Fruit fly (Drosophila melanogaster) whole organism, embryonic: Measurements from ENCODE around the gene CG14085.

ENCODE experiments used
- Atf6 ChIP-seq: fragments of 200-800 bp; sonication (Bioruptor generic); IDR thresholded peaks from 2 replicates; pipeline ENCODE4 v1.3.6; 2022; ENCODE audit warnings: missing biosample characterization, missing genetic modification characterization
- CG1024 ChIP-seq: fragments of 200-800 bp; sonication (Bioruptor generic); IDR thresholded peaks from 2 replicates; pipeline ENCODE4 v1.3.6; 2022; ENCODE audit warnings: missing biosample characterization, missing genetic modification characterization
- CG10462 ChIP-seq: fragments of 200-800 bp; sonication (Bioruptor generic); optimal IDR thresholded peaks from 2 replicates; lab custom pipeline; 2016; ENCODE audit warnings: missing biosample characterization, missing genetic modification characterization
- CG11093 ChIP-seq: fragments of 200-800 bp; sonication (Bioruptor generic); IDR thresholded peaks from 3 replicates; pipeline ENCODE4 v1.3.6; 2022; ENCODE audit warnings: missing biosample characterization, missing genetic modification characterization
- CG11723 ChIP-seq: fragments of 200-800 bp; sonication (Bioruptor generic); optimal IDR thresholded peaks from 2 replicates; lab custom pipeline; 2017; ENCODE audit warnings: missing biosample characterization, mild to moderate bottlenecking, missing genetic modification characterization
- CG13775 ChIP-seq: fragments of 200-800 bp; sonication (Bioruptor generic); optimal IDR thresholded peaks from 3 replicates; lab custom pipeline; 2017; ENCODE audit warnings: missing biosample characterization, mild to moderate bottlenecking, missing genetic modification characterization
- CG14050 ChIP-seq: fragments of 200-800 bp; sonication (Bioruptor generic); IDR thresholded peaks from 3 replicates; pipeline ENCODE4 v1.3.6; 2022; ENCODE audit warnings: missing biosample characterization, missing genetic modification characterization
- CG1603 ChIP-seq: fragments of 200-800 bp; sonication (Bioruptor generic); optimal IDR thresholded peaks from 2 replicates; lab custom pipeline; 2019; ENCODE audit warnings: missing biosample characterization, mild to moderate bottlenecking, missing genetic modification characterization, moderate library complexity
- CG1647 ChIP-seq: fragments of 200-800 bp; sonication (Bioruptor generic); optimal IDR thresholded peaks from 3 replicates; lab custom pipeline; 2016; ENCODE audit warnings: missing biosample characterization, missing genetic modification characterization
- CG1832 ChIP-seq: fragments of 200-800 bp; sonication (Bioruptor generic); optimal IDR thresholded peaks from 2 replicates; lab custom pipeline; 2017; ENCODE audit warnings: missing biosample characterization, mild to moderate bottlenecking, missing genetic modification characterization, inconsistent platforms
- CG18619 ChIP-seq: fragments of 200-800 bp; sonication (Bioruptor generic); optimal IDR thresholded peaks from 3 replicates; lab custom pipeline; 2017; ENCODE audit warnings: missing biosample characterization, mild to moderate bottlenecking, missing genetic modification characterization
- CG2120 ChIP-seq: fragments of 200-800 bp; sonication (Bioruptor generic); optimal IDR thresholded peaks from 3 replicates; lab custom pipeline; 2016; ENCODE audit warnings: missing biosample characterization, missing genetic modification characterization
- CG30403 ChIP-seq: fragments of 200-800 bp; sonication (Bioruptor generic); optimal IDR thresholded peaks from 3 replicates; lab custom pipeline; 2016; ENCODE audit warnings: missing biosample characterization, missing genetic modification characterization
- CG30431 ChIP-seq: fragments of 200-800 bp; sonication (Bioruptor generic); optimal IDR thresholded peaks from 2 replicates; lab custom pipeline; 2017; ENCODE audit warnings: missing biosample characterization, missing genetic modification characterization
- CG31224 ChIP-seq: fragments of 200-800 bp; sonication (Bioruptor generic); IDR thresholded peaks from 2 replicates; pipeline ENCODE4 v1.3.6; 2022; ENCODE audit warnings: missing biosample characterization, missing genetic modification characterization
- CG31441 ChIP-seq: fragments of 200-800 bp; sonication (Bioruptor generic); IDR thresholded peaks from 2 replicates; pipeline ENCODE4 v1.3.6; 2022; ENCODE audit warnings: missing biosample characterization, missing genetic modification characterization
- CG33557 ChIP-seq: fragments of 200-800 bp; sonication (Bioruptor generic); optimal IDR thresholded peaks from 2 replicates; lab custom pipeline; 2019; ENCODE audit warnings: missing biosample characterization, mild to moderate bottlenecking, missing genetic modification characterization, moderate library complexity
- CG4730 ChIP-seq: fragments of 200-800 bp; sonication (Bioruptor generic); IDR thresholded peaks from 2 replicates; pipeline ENCODE4 v1.3.6; 2022; ENCODE audit warnings: missing biosample characterization, missing genetic modification characterization
- CG4820 ChIP-seq: fragments of 200-800 bp; sonication (Bioruptor generic); optimal IDR thresholded peaks from 3 replicates; lab custom pipeline; 2016; ENCODE audit warnings: missing biosample characterization, missing genetic modification characterization
- CG4854 ChIP-seq: fragments of 200-800 bp; sonication (Bioruptor generic); optimal IDR thresholded peaks from 2 replicates; lab custom pipeline; 2016; ENCODE audit warnings: missing biosample characterization, missing genetic modification characterization, inconsistent platforms
- CG6813 ChIP-seq: fragments of 200-800 bp; sonication (Bioruptor generic); optimal IDR thresholded peaks from 2 replicates; lab custom pipeline; 2017; ENCODE audit warnings: missing biosample characterization, missing genetic modification characterization, mild to moderate bottlenecking, moderate library complexity, missing genetic modification reagents
- CG8388 ChIP-seq: fragments of 200-800 bp; sonication (Bioruptor generic); optimal IDR thresholded peaks from 2 replicates; lab custom pipeline; 2019; ENCODE audit warnings: missing biosample characterization, mild to moderate bottlenecking, missing genetic modification characterization, moderate library complexity
- CG8478 ChIP-seq: fragments of >200 bp; optimal IDR thresholded peaks from 2 replicates; lab custom pipeline; 2018
- Camta ChIP-seq: fragments of 200-800 bp; sonication (Bioruptor generic); optimal IDR thresholded peaks from 2 replicates; lab custom pipeline; 2016; ENCODE audit warnings: missing biosample characterization, missing genetic modification characterization
- CoRest ChIP-seq: fragments of 200-800 bp; sonication (Bioruptor generic); optimal IDR thresholded peaks from 3 replicates; lab custom pipeline; 2018; ENCODE audit warnings: missing biosample characterization, mild to moderate bottlenecking, missing genetic modification characterization, moderate library complexity
- Dp ChIP-seq: fragments of 200-800 bp; sonication (Bioruptor generic); optimal IDR thresholded peaks from 2 replicates; lab custom pipeline; 2018; ENCODE audit warnings: missing biosample characterization, mild to moderate bottlenecking, missing genetic modification characterization, moderate library complexity
- Fer1 ChIP-seq: fragments of 200-800 bp; sonication (Bioruptor generic); optimal IDR thresholded peaks from 2 replicates; lab custom pipeline; 2017; ENCODE audit warnings: missing biosample characterization, mild to moderate bottlenecking, missing genetic modification characterization
- HHEX ChIP-seq: fragments of 200-800 bp; sonication (Bioruptor generic); optimal IDR thresholded peaks from 3 replicates; lab custom pipeline; 2017; ENCODE audit warnings: missing biosample characterization, mild to moderate bottlenecking, missing genetic modification characterization, missing genetic modification reagents
- MBD-R2 ChIP-seq: fragments of 200-800 bp; sonication (Bioruptor generic); IDR thresholded peaks from 2 replicates; pipeline ENCODE4 v1.3.6; 2022; ENCODE audit warnings: missing biosample characterization, missing genetic modification characterization
- Nf-YB ChIP-seq: fragments of 200-800 bp; sonication (Bioruptor generic); optimal IDR thresholded peaks from 3 replicates; lab custom pipeline; 2019; ENCODE audit warnings: missing biosample characterization, mild to moderate bottlenecking, missing genetic modification characterization, moderate library complexity
- TFAM ChIP-seq: fragments of 200-800 bp; sonication (Bioruptor generic); optimal IDR thresholded peaks from 2 replicates; lab custom pipeline; 2017; ENCODE audit warnings: missing biosample characterization, missing genetic modification characterization, inconsistent platforms
- Tbp ChIP-seq: fragments of >200 bp; optimal IDR thresholded peaks from 2 replicates; lab custom pipeline; 2018; ENCODE audit warnings: missing biosample characterization, missing genetic modification characterization
- abd-A ChIP-seq: fragments of 200-800 bp; sonication (Bioruptor generic); optimal IDR thresholded peaks from 3 replicates; lab custom pipeline; 2019; ENCODE audit warnings: missing biosample characterization, mild to moderate bottlenecking, missing genetic modification characterization, moderate library complexity
- bigmax ChIP-seq: fragments of 200-800 bp; sonication (Bioruptor generic); optimal IDR thresholded peaks from 2 replicates; lab custom pipeline; 2018; ENCODE audit warnings: missing biosample characterization, mild to moderate bottlenecking, missing genetic modification characterization
- ci ChIP-seq: fragments of 200-800 bp; sonication (Bioruptor generic); IDR thresholded peaks from 3 replicates; pipeline ENCODE4 v1.3.6; 2022; ENCODE audit warnings: missing biosample characterization, missing genetic modification characterization
- ems ChIP-seq: fragments of 200-800 bp; sonication (Bioruptor generic); optimal IDR thresholded peaks from 3 replicates; lab custom pipeline; 2016; ENCODE audit warnings: missing biosample characterization, missing genetic modification characterization
- ind ChIP-seq: fragments of 200-800 bp; sonication (Bioruptor generic); optimal IDR thresholded peaks from 3 replicates; lab custom pipeline; 2016; ENCODE audit warnings: missing biosample characterization, missing genetic modification characterization
- insv ChIP-seq, 2 experiments: fragments of 200-800 bp; sonication (Bioruptor generic); optimal IDR thresholded peaks; 3 replicates each; lab custom pipeline; 2016 to 2018; ENCODE audit warnings: missing biosample characterization in 2 of 2, missing genetic modification characterization in 2 of 2
- jigr1 ChIP-seq: fragments of 200-800 bp; sonication (Bioruptor generic); IDR thresholded peaks from 3 replicates; pipeline ENCODE4 v1.3.6; 2022; ENCODE audit warnings: missing biosample characterization, missing genetic modification characterization
- jing ChIP-seq: fragments of 200-800 bp; sonication (Bioruptor generic); optimal IDR thresholded peaks from 2 replicates; lab custom pipeline; 2018; ENCODE audit warnings: missing biosample characterization, mild to moderate bottlenecking, missing genetic modification characterization
- knrl ChIP-seq: fragments of 200-800 bp; sonication (Bioruptor generic); IDR thresholded peaks from 3 replicates; pipeline ENCODE4 v1.3.6; 2022; ENCODE audit warnings: missing biosample characterization, missing genetic modification characterization; ENCODE audit not compliant: partially characterized antibody
- mirr ChIP-seq: fragments of 200-800 bp; sonication (Bioruptor generic); optimal IDR thresholded peaks from 3 replicates; lab custom pipeline; 2018; ENCODE audit warnings: missing biosample characterization, mild to moderate bottlenecking, missing genetic modification characterization
- pho ChIP-seq: fragments of 200-800 bp; sonication (Bioruptor generic); optimal IDR thresholded peaks from 2 replicates; lab custom pipeline; 2016; ENCODE audit warnings: missing biosample characterization, missing genetic modification characterization
- prd ChIP-seq, 3 experiments: fragments of >200 bp in 2 of 3; fragments of 200-800 bp in 1 of 3; sonication (Bioruptor generic) in 1 of 3; optimal IDR thresholded peaks in 2 of 3; IDR thresholded peaks in 1 of 3; 2 replicates in 2 of 3; 3 replicates in 1 of 3; pipeline versions ENCODE4 v1.3.6 to Lab custom; 2017 to 2022; ENCODE audit warnings: missing biosample characterization in 1 of 3, missing genetic modification characterization in 1 of 3
- pros ChIP-seq: fragments of 200-800 bp; sonication (Bioruptor generic); optimal IDR thresholded peaks from 3 replicates; lab custom pipeline; 2019; ENCODE audit warnings: missing biosample characterization, mild to moderate bottlenecking, missing genetic modification characterization, moderate library complexity
- run ChIP-seq: fragments of 200-800 bp; sonication (Bioruptor generic); optimal IDR thresholded peaks from 3 replicates; lab custom pipeline; 2018; ENCODE audit warnings: missing biosample characterization, mild to moderate bottlenecking, missing genetic modification characterization
- sens-2 ChIP-seq: fragments of 200-800 bp; sonication (Bioruptor generic); IDR thresholded peaks from 2 replicates; pipeline ENCODE4 v1.3.6; 2022; ENCODE audit warnings: missing biosample characterization, missing genetic modification characterization
- sima ChIP-seq: fragments of 200-800 bp; sonication (Bioruptor generic); optimal IDR thresholded peaks from 2 replicates; lab custom pipeline; 2016; ENCODE audit warnings: missing biosample characterization, missing genetic modification characterization
- sug ChIP-seq: fragments of 200-800 bp; optimal IDR thresholded peaks from 2 replicates; lab custom pipeline; 2019; ENCODE audit warnings: missing biosample characterization, mild to moderate bottlenecking, missing genetic modification characterization, moderate library complexity
- toy ChIP-seq: fragments of 200-800 bp; sonication (Bioruptor generic); IDR thresholded peaks from 2 replicates; pipeline ENCODE4 v1.3.6; 2022; ENCODE audit warnings: missing biosample characterization, missing genetic modification characterization
- zen2 ChIP-seq: fragments of 200-800 bp; sonication (Bioruptor generic); IDR thresholded peaks from 3 replicates; pipeline ENCODE4 v1.3.6; 2022; ENCODE audit warnings: missing biosample characterization, missing genetic modification characterization; ENCODE audit not compliant: partially characterized antibody

The CG14085 gene

dm6 chr3L:19228857-19229398 is 40.2 kb upstream of the CG14085 start (continued):
- TF ChIP-seq prd (optimal IDR thresholded peaks at IDR 0.05; lab: Kevin White, UChicago) (no peak), prd (GFP tag; IDR thresholded peaks at IDR 0.05; lab: Robert Waterston, UW) (no peak), TFAM (no peak), CG1024 (GFP tag; lab: Robert Waterston, UW) (no peak), abd-A (no peak), CG4820 (GFP tag; lab: Kevin White, UChicago) (no peak), knrl (GFP tag; lab: Robert Waterston, UW) (no peak), jigr1 (GFP tag; lab: Robert Waterston, UW) (no peak), CG11723 (GFP tag; lab: Kevin White, UChicago) (no peak), CG33557 (GFP tag; lab: Kevin White, UChicago) (no peak), Fer1 (GFP tag; lab: Kevin White, UChicago) (no peak), CG14050 (no peak), bigmax (GFP tag; lab: Kevin White, UChicago) (no peak), Dp (GFP tag; lab: Kevin White, UChicago) (no peak), CG31441 (GFP tag; lab: Robert Waterston, UW) (0 out of 2 replicates have a peak, but pooled peaks have one; percentile 31), CoRest (tag; lab: Kevin White, UChicago) (peak; percentile 5), ci (GFP tag; lab: Robert Waterston, UW) (no peak), pros (GFP tag; lab: Kevin White, UChicago) (no peak), zen2 (GFP tag; lab: Robert Waterston, UW) (no peak), CG18619 (GFP tag; lab: Kevin White, UChicago) (no peak), CG13775 (GFP tag; lab: Kevin White, UChicago) (no peak), insv (GFP tag; optimal IDR thresholded peaks at IDR 0.05; lab: Kevin White, UChicago) (no peak), CG1647 (no peak), Atf6 (GFP tag; lab: Robert Waterston, UW) (no peak), HHEX (no peak), Tbp (GFP tag; lab: Kevin White, UChicago) (no peak), CG6813 (no peak), Nf-YB (no peak), jing (GFP tag; lab: Kevin White, UChicago) (no peak), CG4730 (no peak), pho (GFP tag; lab: Kevin White, UChicago) (no peak), CG2120 (no peak), toy (GFP tag; lab: Robert Waterston, UW) (no peak), CG31224 (GFP tag; lab: Robert Waterston, UW) (no peak), CG10462 (GFP tag; lab: Kevin White, UChicago) (no peak), ind (GFP tag; lab: Kevin White, UChicago) (no peak), sug (tag; lab: Kevin White, UChicago) (no peak), CG30431 (no peak), mirr (GFP tag; lab: Kevin White, UChicago) (no peak), CG8478 (lab: Kevin White, UChicago) (no peak), CG8388 (GFP tag; lab: Kevin White, UChicago) (peak; percentile 23), CG4854 (no peak), Camta (no peak), sens-2 (no peak), run (no peak), ems (GFP tag; lab: Kevin White, UChicago) (no peak), CG1832 (GFP tag; lab: Kevin White, UChicago) (no peak), sima (GFP tag; lab: Kevin White, UChicago) (no peak), MBD-R2 (no peak), CG11093 (GFP tag; lab: Robert Waterston, UW) (no peak), CG30403 (GFP tag; lab: Kevin White, UChicago) (no peak), CG1603 (tag; lab: Kevin White, UChicago) (no peak)
